Worm (Caenorhabditis elegans) whole organism, midembryonic: ENCODE data around the gene mrps-11.

Experiments
- T22C8.4 ChIP-seq: fragments of 200-800 bp; sonication (Bioruptor generic); IDR thresholded peaks from 2 replicates; pipeline ENCODE4 v1.3.6; 2022; ENCODE audit warnings: missing genetic modification characterization, missing compliant biosample characterization
- cog-1 ChIP-seq: sonication (generic microtip); optimal IDR thresholded peaks from 2 replicates; lab custom pipeline; 2016; ENCODE audit warnings: missing genetic modification characterization, missing compliant biosample characterization
- flt-1 ChIP-seq: fragments of 200-800 bp; sonication (Bioruptor generic); IDR thresholded peaks from 2 replicates; pipeline ENCODE4 v1.3.6; 2022; ENCODE audit warnings: missing genetic modification characterization, missing compliant biosample characterization
- klf-2 ChIP-seq: fragments of 200-800 bp; sonication (Bioruptor generic); conservative IDR thresholded peaks from 2 replicates; pipeline ENCODE4 v1.3.6; 2022; ENCODE audit warnings: missing genetic modification reagents, missing genetic modification characterization, missing compliant biosample characterization
- med-1 ChIP-seq: sonication (generic microtip); optimal IDR thresholded peaks from 2 replicates; lab custom pipeline; 2017; ENCODE audit warnings: missing genetic modification characterization, mild to moderate bottlenecking, missing compliant biosample characterization, antibody characterized with exemption, missing genetic modification reagents; ENCODE audit not compliant: insufficient read depth
- ref-1 ChIP-seq: fragments of 200-800 bp; sonication (Bioruptor generic); conservative IDR thresholded peaks from 2 replicates; pipeline ENCODE4 v1.3.6; 2022; ENCODE audit warnings: missing genetic modification reagents, missing genetic modification characterization, missing compliant biosample characterization
- tab-1 ChIP-seq: fragments of 200-800 bp; sonication (Bioruptor generic); IDR thresholded peaks from 2 replicates; pipeline ENCODE4 v1.3.6; 2022; ENCODE audit warnings: missing genetic modification characterization, missing compliant biosample characterization
- ztf-23 ChIP-seq: fragments of 200-800 bp; sonication (Bioruptor generic); IDR thresholded peaks from 2 replicates; pipeline ENCODE4 v1.3.6; 2022; ENCODE audit warnings: missing genetic modification reagents, missing genetic modification characterization, missing compliant biosample characterization
- ztf-29 ChIP-seq: fragments of 200-800 bp; sonication (Bioruptor generic); IDR thresholded peaks from 2 replicates; pipeline ENCODE4 v1.3.6; 2022; ENCODE audit warnings: missing genetic modification reagents, missing genetic modification characterization, missing compliant biosample characterization

mrps-11 gene

ce11 chrV:12468363-12468762 lies 26.1 kb downstream of the mrps-11 start, which contains the start of gene F28C1.3:
F28C1.3 (plus strand) TSS chrV:12468663.
- TF ChIP-seq ztf-29 (GFP tag; lab: Robert Waterston, UW) (no peak), klf-2 (GFP tag; lab: Robert Waterston, UW) (no peak), flt-1 (GFP tag; lab: Robert Waterston, UW) (no peak), cog-1 (tag; lab: Kevin White, UChicago) (no peak), ztf-23 (no peak), ref-1 (no peak), med-1 (GFP tag; lab: Kevin White, UChicago) (no peak), tab-1 (no peak), T22C8.4 (GFP tag; lab: Robert Waterston, UW) (no peak)

- TF ChIP-seq cog-1 (tag; lab: Kevin White, UChicago), result no peak
- no peak for TF ChIP-seq T22C8.4 (GFP tag; lab: Robert Waterston, UW)
- no peak for TF ChIP-seq ztf-23
- no peak for TF ChIP-seq flt-1 (GFP tag; lab: Robert Waterston, UW)
- no peak for TF ChIP-seq med-1 (GFP tag; lab: Kevin White, UChicago)
- TF ChIP-seq ztf-29 (GFP tag; lab: Robert Waterston, UW), result no peak
- TF ChIP-seq ref-1, result no peak
These were observed 26.7 kb downstream of the mrps-11 start for ce11 chrV:12467755-12468154.

- TF ChIP-seq tab-1 (no peak), T22C8.4 (GFP tag; lab: Robert Waterston, UW) (no peak), klf-2 (GFP tag; lab: Robert Waterston, UW) (no peak), flt-1 (GFP tag; lab: Robert Waterston, UW) (no peak), med-1 (GFP tag; lab: Kevin White, UChicago) (no peak), ztf-29 (GFP tag; lab: Robert Waterston, UW) (no peak), cog-1 (tag; lab: Kevin White, UChicago) (no peak), ztf-23 (no peak), ref-1 (no peak)
These were observed 27.8 kb downstream of the mrps-11 start for ce11 chrV:12466653-12467052.

ce11 chrV:12465399-12465798 lies 29.0 kb downstream of the mrps-11 start:
- TF ChIP-seq med-1 (GFP tag; lab: Kevin White, UChicago) (no peak), ref-1 (no peak), cog-1 (tag; lab: Kevin White, UChicago) (peak; percentile 87), T22C8.4 (GFP tag; lab: Robert Waterston, UW) (0 out of 2 replicates have a peak, but pooled peaks have one; percentile 23), ztf-23 (no peak)

DNA sequence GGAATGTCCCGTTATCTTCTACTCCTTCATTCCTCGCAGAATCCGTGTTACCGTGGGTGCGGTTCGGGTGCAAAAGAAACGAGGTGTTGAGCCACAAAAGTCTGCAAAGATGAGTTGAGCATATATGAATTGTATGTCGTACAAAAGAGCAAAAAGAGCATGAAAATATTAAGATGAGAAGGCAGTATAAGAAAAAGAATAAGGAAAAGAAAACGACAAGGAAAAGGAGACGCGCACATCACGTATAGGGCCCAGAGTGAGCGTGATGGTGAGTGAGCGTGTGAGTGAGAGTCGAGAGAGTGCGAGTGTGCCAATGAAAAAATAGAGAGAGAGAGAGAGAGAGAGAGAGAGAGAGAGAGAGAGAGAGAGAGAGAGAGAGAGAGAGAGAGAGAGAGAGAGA lies 31.5 kb downstream of the mrps-11 start, which contains the start of gene egl-10:
Gene egl-10, minus strand, starts transcription at position 101 of the 400 bp plus-strand sequence.
- TF ChIP-seq flt-1 (GFP tag; lab: Robert Waterston, UW) (no peak), ztf-29 (GFP tag; lab: Robert Waterston, UW) (no peak), T22C8.4 (GFP tag; lab: Robert Waterston, UW) (no peak), med-1 (GFP tag; lab: Kevin White, UChicago) (no peak), cog-1 (tag; lab: Kevin White, UChicago) (no peak), klf-2 (GFP tag; lab: Robert Waterston, UW) (no peak), tab-1 (no peak), ztf-23 (no peak), ref-1 (no peak)

DNA sequence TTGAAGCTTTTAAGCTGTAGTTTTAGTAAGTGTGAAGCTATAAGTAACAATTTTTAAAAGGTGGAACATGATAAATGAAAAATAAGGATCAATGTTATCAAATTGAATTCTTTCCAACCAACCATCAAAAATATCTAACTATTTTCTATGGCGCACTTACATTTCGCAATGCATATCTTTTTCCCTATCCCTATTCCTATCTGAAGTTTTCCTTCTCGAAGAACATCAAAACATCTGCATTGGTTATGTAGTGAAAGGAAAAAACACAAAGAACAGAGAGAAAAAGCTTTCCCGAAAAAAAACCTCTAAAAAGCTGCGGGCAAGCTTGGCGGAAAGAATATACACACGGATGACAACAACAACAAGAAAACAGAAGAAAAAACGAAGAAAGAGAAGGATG lies 33.8 kb downstream of the mrps-11 start:
- TF ChIP-seq ztf-29 (GFP tag; lab: Robert Waterston, UW), result no peak
- TF ChIP-seq ztf-23, result no peak
- no peak for TF ChIP-seq med-1 (GFP tag; lab: Kevin White, UChicago)

DNA sequence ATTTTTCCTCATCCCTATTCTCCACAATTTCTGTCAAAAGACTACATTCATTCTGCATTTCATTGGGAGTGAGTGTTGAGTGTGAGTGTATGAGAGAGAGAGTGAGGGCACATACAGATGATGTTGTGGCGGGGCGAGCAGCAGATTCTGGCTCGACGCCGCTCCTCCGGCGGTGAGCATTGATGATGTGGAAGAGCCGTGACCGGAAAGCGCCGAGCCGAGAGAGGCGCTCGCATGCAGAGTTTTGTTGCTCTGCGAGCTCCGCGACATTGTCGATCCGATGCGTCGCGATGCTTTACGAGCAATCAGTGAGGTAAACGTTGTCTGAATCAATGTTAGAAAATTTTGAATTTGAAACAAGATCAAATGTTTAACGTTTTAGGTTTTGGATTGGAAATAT lies 38.7 kb downstream of the mrps-11 start:
- TF ChIP-seq flt-1 (GFP tag; lab: Robert Waterston, UW) (no peak), ref-1 (no peak)

DNA sequence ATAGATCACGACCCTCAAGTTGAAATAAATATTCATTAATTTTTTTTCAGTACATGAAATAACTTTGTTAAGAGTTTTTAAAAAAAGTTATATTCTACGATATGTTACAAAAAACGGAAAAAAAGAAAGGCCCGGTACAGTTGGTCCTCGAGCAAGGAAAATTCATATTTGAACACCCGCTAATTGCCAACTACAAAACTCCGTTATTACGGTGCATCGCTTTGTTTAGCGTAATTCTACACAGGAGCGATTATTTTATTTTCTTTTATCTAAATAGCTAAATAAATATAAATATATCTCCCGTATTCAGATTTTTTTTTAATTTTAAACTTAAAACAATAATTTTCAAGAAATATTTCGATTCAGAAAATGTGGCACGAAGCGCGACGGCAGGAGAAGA lies 44.0 kb downstream of the mrps-11 start, which contains the start of gene F28C1.1:
Gene F28C1.1, plus strand, starts transcription at position 365 of the 400 bp plus-strand sequence.
- TF ChIP-seq cog-1 (tag; lab: Kevin White, UChicago) (no peak), klf-2 (GFP tag; lab: Robert Waterston, UW) (no peak), med-1 (GFP tag; lab: Kevin White, UChicago) (no peak), tab-1 (no peak), ztf-23 (no peak), ref-1 (no peak), flt-1 (GFP tag; lab: Robert Waterston, UW) (no peak), ztf-29 (GFP tag; lab: Robert Waterston, UW) (no peak), T22C8.4 (GFP tag; lab: Robert Waterston, UW) (no peak)

DNA sequence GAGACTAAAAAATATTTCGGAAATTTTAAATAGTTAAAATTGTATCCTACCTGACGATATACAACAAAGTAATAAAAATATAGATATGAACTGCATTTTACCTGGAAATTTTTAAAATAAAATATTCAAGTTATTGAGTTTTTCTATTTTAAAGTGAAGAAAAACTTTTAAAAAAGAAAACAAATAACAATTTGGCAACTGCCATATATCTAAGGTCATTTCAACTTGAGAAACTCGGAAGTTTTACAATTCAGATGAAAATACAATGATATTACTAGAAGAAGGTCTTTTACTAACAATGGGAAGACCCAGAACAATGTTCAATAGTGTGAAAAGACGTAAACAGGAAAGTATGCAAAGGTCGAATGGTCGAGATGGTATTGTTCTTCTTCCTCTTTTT lies 44.5 kb downstream of the mrps-11 start, which contains the start of gene C54D10.10:
Gene C54D10.10, minus strand, starts transcription at position 101 of the 400 bp plus-strand sequence.
- TF ChIP-seq ztf-29 (GFP tag; lab: Robert Waterston, UW) (no peak), T22C8.4 (GFP tag; lab: Robert Waterston, UW) (no peak), ref-1 (no peak), flt-1 (GFP tag; lab: Robert Waterston, UW) (no peak)

ce11 chrV:12446895-12447294 lies 47.5 kb downstream of the mrps-11 start, which contains the start of the genes pals-38 and C54D10.9:
pals-38 (minus strand) TSS chrV:12446995.
C54D10.9 (plus strand) TSS chrV:12447153.
- TF ChIP-seq flt-1 (GFP tag; lab: Robert Waterston, UW), result no peak

DNA sequence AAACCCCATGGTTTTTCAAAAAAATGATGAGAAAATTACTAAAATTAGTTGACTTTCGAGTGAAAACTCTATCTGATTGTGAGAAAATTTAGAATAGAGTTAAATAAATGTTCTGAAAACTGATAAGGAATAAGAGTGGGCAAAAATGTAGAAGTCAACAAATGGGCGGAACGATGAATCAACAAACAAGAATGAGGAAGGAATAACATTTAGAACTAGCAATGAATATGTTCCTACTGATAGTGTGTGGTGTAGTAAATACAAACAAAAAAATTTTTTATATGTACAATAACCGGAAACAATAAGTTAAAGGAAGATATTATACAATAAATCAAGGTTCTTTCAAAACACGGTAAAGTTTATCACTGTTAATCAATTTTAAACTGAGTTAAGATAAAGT lies 50.7 kb downstream of the mrps-11 start, which contains the start of gene pals-39:
Gene pals-39, minus strand, starts transcription at position 101 of the 400 bp plus-strand sequence.
- TF ChIP-seq ztf-29 (GFP tag; lab: Robert Waterston, UW), result no peak
- TF ChIP-seq klf-2 (GFP tag; lab: Robert Waterston, UW), result no peak
- no peak for TF ChIP-seq cog-1 (tag; lab: Kevin White, UChicago)
- no peak for TF ChIP-seq T22C8.4 (GFP tag; lab: Robert Waterston, UW)
- no peak for TF ChIP-seq tab-1
- no peak for TF ChIP-seq med-1 (GFP tag; lab: Kevin White, UChicago)
- no peak for TF ChIP-seq ref-1
- TF ChIP-seq flt-1 (GFP tag; lab: Robert Waterston, UW), result no peak
- no peak for TF ChIP-seq ztf-23
